Worm (Caenorhabditis elegans) whole organism, L2 larva: ENCODE results near the gene sss-1.

Experiments used
- C34F6.9 ChIP-seq: fragments of 150-350 bp; optimal IDR thresholded peaks from 2 replicates; lab custom pipeline; 2014; ENCODE audit warnings: missing biosample characterization, missing genetic modification characterization
- F13H6.1 ChIP-seq: sonication (generic microtip); optimal IDR thresholded peaks from 2 replicates; lab custom pipeline; 2016; ENCODE audit warnings: missing genetic modification characterization, missing compliant biosample characterization
- R02D3.7 ChIP-seq: fragments of 150-350 bp; optimal IDR thresholded peaks from 2 replicates; lab custom pipeline; 2014; ENCODE audit warnings: missing biosample characterization, missing genetic modification characterization
- Y55F3AM.14 ChIP-seq: fragments of 200-800 bp; sonication (Bioruptor generic); optimal IDR thresholded peaks from 2 replicates; lab custom pipeline; 2018; ENCODE audit warnings: mild to moderate bottlenecking, missing genetic modification characterization, missing compliant biosample characterization
- ZK546.5 ChIP-seq: sonication (generic microtip); optimal IDR thresholded peaks from 2 replicates; lab custom pipeline; 2017; ENCODE audit warnings: missing biosample characterization, missing genetic modification characterization
- alr-1 ChIP-seq: fragments of 150-350 bp; optimal IDR thresholded peaks from 2 replicates; lab custom pipeline; 2014; ENCODE audit warnings: missing biosample characterization, missing genetic modification characterization
- aly-2 ChIP-seq: fragments of 150-350 bp; optimal IDR thresholded peaks from 2 replicates; lab custom pipeline; 2014; ENCODE audit warnings: missing biosample characterization, missing genetic modification characterization
- ama-1 ChIP-seq: fragments of 150-350 bp; optimal IDR thresholded peaks from 2 replicates; lab custom pipeline; 2018; ENCODE audit warnings: inconsistent platforms
- blmp-1 ChIP-seq: sonication (generic microtip); optimal IDR thresholded peaks from 2 replicates; lab custom pipeline; 2017; ENCODE audit warnings: missing genetic modification characterization, mild to moderate bottlenecking, missing compliant biosample characterization, antibody characterized with exemption, moderate library complexity; ENCODE audit not compliant: insufficient read depth
- ceh-16 ChIP-seq: fragments of 150-350 bp; optimal IDR thresholded peaks from 2 replicates; lab custom pipeline; 2014; ENCODE audit warnings: missing biosample characterization, missing genetic modification characterization
- ceh-82 ChIP-seq: fragments of 150-350 bp; optimal IDR thresholded peaks from 2 replicates; lab custom pipeline; 2014; ENCODE audit warnings: missing biosample characterization, missing genetic modification characterization
- crh-2 ChIP-seq: sonication (generic microtip); optimal IDR thresholded peaks from 2 replicates; lab custom pipeline; 2017; ENCODE audit warnings: missing biosample characterization, missing genetic modification characterization
- dmd-4 ChIP-seq: sonication (generic microtip); optimal IDR thresholded peaks from 2 replicates; lab custom pipeline; 2017; ENCODE audit warnings: missing biosample characterization, missing genetic modification characterization
- egl-27 ChIP-seq: sonication (generic microtip); optimal IDR thresholded peaks from 3 replicates; lab custom pipeline; 2017; ENCODE audit warnings: missing biosample characterization, missing genetic modification reagents, missing genetic modification characterization
- elt-1 ChIP-seq: fragments of 150-350 bp; optimal IDR thresholded peaks from 2 replicates; lab custom pipeline; 2014; ENCODE audit warnings: missing biosample characterization, missing genetic modification characterization
- elt-3 ChIP-seq: sonication (generic microtip); optimal IDR thresholded peaks from 2 replicates; lab custom pipeline; 2017; ENCODE audit warnings: missing biosample characterization, missing genetic modification characterization
- fos-1 ChIP-seq: fragments of 150-350 bp; optimal IDR thresholded peaks from 2 replicates; lab custom pipeline; 2014; ENCODE audit warnings: missing biosample characterization, missing genetic modification characterization
- gmeb-1 ChIP-seq: fragments of 150-350 bp; optimal IDR thresholded peaks from 2 replicates; lab custom pipeline; 2014; ENCODE audit warnings: missing biosample characterization, missing genetic modification characterization
- lin-11 ChIP-seq: fragments of 150-350 bp; sonication (generic microtip); optimal IDR thresholded peaks from 2 replicates; lab custom pipeline; 2014; ENCODE audit warnings: missing biosample characterization, missing genetic modification characterization, inconsistent platforms, mixed read lengths
- lin-13 ChIP-seq: fragments of 150-350 bp; optimal IDR thresholded peaks from 2 replicates; lab custom pipeline; 2014; ENCODE audit warnings: missing biosample characterization, missing genetic modification reagents, missing genetic modification characterization
- lin-39 ChIP-seq: fragments of 150-350 bp; optimal IDR thresholded peaks from 2 replicates; lab custom pipeline; 2014; ENCODE audit warnings: missing biosample characterization, missing genetic modification reagents, missing genetic modification characterization
- lsy-2 ChIP-seq, 2 experiments: fragments of 150-350 bp in 1 of 2; sonication (generic microtip) in 1 of 2; optimal IDR thresholded peaks; 2 replicates each; lab custom pipeline; 2014 to 2017; ENCODE audit warnings: missing biosample characterization in 2 of 2, missing genetic modification characterization in 2 of 2
- mab-5 ChIP-seq: fragments of 150-350 bp; optimal IDR thresholded peaks from 2 replicates; lab custom pipeline; 2014; ENCODE audit warnings: missing biosample characterization, missing genetic modification characterization
- mbf-1 ChIP-seq: sonication (generic microtip); optimal IDR thresholded peaks from 2 replicates; lab custom pipeline; 2017; ENCODE audit warnings: missing biosample characterization, missing genetic modification characterization
- mdl-1 ChIP-seq, 2 experiments: fragments of 150-350 bp in 1 of 2; sonication (generic microtip) in 1 of 2; optimal IDR thresholded peaks; 2 replicates each; lab custom pipeline; 2017; ENCODE audit warnings: missing biosample characterization in 2 of 2, missing genetic modification characterization in 2 of 2
- nhr-10 ChIP-seq: sonication (generic microtip); optimal IDR thresholded peaks from 2 replicates; lab custom pipeline; 2017; ENCODE audit warnings: missing biosample characterization, missing genetic modification characterization
- nhr-11 ChIP-seq: fragments of 150-350 bp; optimal IDR thresholded peaks from 2 replicates; lab custom pipeline; 2014; ENCODE audit warnings: missing biosample characterization, missing genetic modification characterization
- nhr-12 ChIP-seq: fragments of 150-350 bp; optimal IDR thresholded peaks from 2 replicates; lab custom pipeline; 2014; ENCODE audit warnings: missing biosample characterization, missing genetic modification characterization
- nhr-129 ChIP-seq: fragments of 150-350 bp; optimal IDR thresholded peaks from 2 replicates; lab custom pipeline; 2014; ENCODE audit warnings: missing biosample characterization, missing genetic modification characterization
- nhr-21 ChIP-seq: fragments of 150-350 bp; optimal IDR thresholded peaks from 2 replicates; lab custom pipeline; 2014; ENCODE audit warnings: missing biosample characterization, missing genetic modification characterization
- nhr-23 ChIP-seq: fragments of 150-350 bp; optimal IDR thresholded peaks from 2 replicates; lab custom pipeline; 2014; ENCODE audit warnings: missing biosample characterization, missing genetic modification reagents, missing genetic modification characterization
- nhr-237 ChIP-seq: fragments of 150-350 bp; optimal IDR thresholded peaks from 2 replicates; lab custom pipeline; 2014; ENCODE audit warnings: missing biosample characterization, missing genetic modification characterization
- nhr-25 ChIP-seq: fragments of 150-350 bp; sonication (generic microtip); optimal IDR thresholded peaks from 3 replicates; lab custom pipeline; 2014; ENCODE audit warnings: missing biosample characterization, missing genetic modification characterization
- nhr-6 ChIP-seq: fragments of 150-350 bp; optimal IDR thresholded peaks from 2 replicates; lab custom pipeline; 2014; ENCODE audit warnings: missing biosample characterization, missing genetic modification characterization
- nhr-77 ChIP-seq: fragments of 150-350 bp; optimal IDR thresholded peaks from 2 replicates; lab custom pipeline; 2014; ENCODE audit warnings: missing biosample characterization, missing genetic modification characterization
- peb-1 ChIP-seq: fragments of 150-350 bp; optimal IDR thresholded peaks from 2 replicates; lab custom pipeline; 2014; ENCODE audit warnings: missing biosample characterization, missing genetic modification characterization
- sem-4 ChIP-seq: fragments of 150-350 bp; optimal IDR thresholded peaks from 2 replicates; lab custom pipeline; 2014; ENCODE audit warnings: missing biosample characterization, missing genetic modification reagents, missing genetic modification characterization
- skn-1 ChIP-seq: sonication (generic microtip); optimal IDR thresholded peaks from 2 replicates; lab custom pipeline; 2017; ENCODE audit warnings: missing biosample characterization, missing genetic modification characterization
- sma-3 ChIP-seq: sonication (generic microtip); optimal IDR thresholded peaks from 2 replicates; lab custom pipeline; 2016; ENCODE audit warnings: missing genetic modification reagents, missing genetic modification characterization, missing compliant biosample characterization
- sma-9 ChIP-seq, 2 experiments: fragments of 150-350 bp in 1 of 2; sonication (generic microtip) in 1 of 2; optimal IDR thresholded peaks; 2 replicates each; lab custom pipeline; 2014 to 2016; ENCODE audit warnings: missing genetic modification characterization in 2 of 2, mild to moderate bottlenecking in 1 of 2, missing biosample characterization in 1 of 2, missing compliant biosample characterization in 1 of 2, missing genetic modification reagents in 1 of 2, moderate library complexity in 1 of 2
- snpc-4 ChIP-seq: fragments of 150-350 bp; optimal IDR thresholded peaks from 2 replicates; lab custom pipeline; 2014; ENCODE audit warnings: missing biosample characterization, missing genetic modification characterization
- unc-39 ChIP-seq: fragments of 150-350 bp; optimal IDR thresholded peaks from 2 replicates; lab custom pipeline; 2014; ENCODE audit warnings: missing biosample characterization, missing genetic modification characterization
- unc-55 ChIP-seq: fragments of 150-350 bp; sonication (generic microtip); optimal IDR thresholded peaks from 3 replicates; lab custom pipeline; 2014; ENCODE audit warnings: missing biosample characterization, missing genetic modification reagents, missing genetic modification characterization
- unc-62 ChIP-seq: fragments of 150-350 bp; optimal IDR thresholded peaks from 2 replicates; lab custom pipeline; 2014; ENCODE audit warnings: missing biosample characterization, missing genetic modification reagents, missing genetic modification characterization
- zag-1 ChIP-seq: fragments of 150-350 bp; optimal IDR thresholded peaks from 2 replicates; lab custom pipeline; 2014; ENCODE audit warnings: missing biosample characterization, missing genetic modification characterization
- ztf-1 ChIP-seq: fragments of 200-800 bp; sonication (Bioruptor generic); conservative IDR thresholded peaks from 2 replicates; pipeline ENCODE4 v1.3.6; 2022; ENCODE audit warnings: missing genetic modification characterization, missing compliant biosample characterization
- ztf-11 ChIP-seq: sonication (generic microtip); optimal IDR thresholded peaks from 2 replicates; lab custom pipeline; 2017; ENCODE audit warnings: missing biosample characterization, missing genetic modification characterization
- ztf-4 ChIP-seq: fragments of 150-350 bp; optimal IDR thresholded peaks from 2 replicates; lab custom pipeline; 2014; ENCODE audit warnings: missing biosample characterization, missing genetic modification characterization

sss-1 gene

ce11 chrIV:9873837-9874236, 19.7 kb downstream of the sss-1 start:
- TF ChIP-seq mab-5 (tag; lab: Kevin White, UChicago) (no peak), ztf-11 (tag; lab: Kevin White, UChicago) (no peak), ZK546.5 (tag; lab: Kevin White, UChicago) (no peak), fos-1 (tag; lab: Kevin White, UChicago) (peak; percentile 64), nhr-10 (tag; lab: Kevin White, UChicago) (no peak), sma-3 (GFP tag; lab: Kevin White, UChicago) (peak; percentile 10), F13H6.1 (peak; percentile 73), sem-4 (tag; lab: Kevin White, UChicago) (no peak), lin-39 (tag; lab: Kevin White, UChicago) (no peak), peb-1 (no peak), nhr-237 (tag; lab: Kevin White, UChicago) (no peak), nhr-11 (tag; lab: Kevin White, UChicago) (no peak), sma-9 (GFP tag; optimal IDR thresholded peaks at IDR 0.05; lab: Kevin White, UChicago) (peak; percentile 68), sma-9 (tag; optimal IDR thresholded peaks at IDR 0.05; lab: Kevin White, UChicago) (no peak), ceh-82 (no peak), unc-62 (GFP tag; lab: Kevin White, UChicago) (no peak), lin-13 (GFP tag; lab: Kevin White, UChicago) (peak; percentile 28), C34F6.9 (tag; lab: Kevin White, UChicago) (peak; percentile 61), aly-2 (no peak), dmd-4 (tag; lab: Kevin White, UChicago) (no peak), egl-27 (peak; percentile 53), nhr-6 (peak; percentile 54), Y55F3AM.14 (GFP tag; lab: Kevin White, UChicago) (no peak), mbf-1 (tag; lab: Kevin White, UChicago) (no peak), nhr-12 (no peak), unc-39 (tag; lab: Kevin White, UChicago) (no peak), nhr-129 (tag; lab: Kevin White, UChicago) (peak; percentile 78), nhr-77 (tag; lab: Kevin White, UChicago) (no peak), elt-1 (tag; lab: Kevin White, UChicago) (no peak), ama-1 (peak; percentile 36), ztf-4 (no peak), nhr-25 (tag; lab: Kevin White, UChicago) (peak; percentile 25), ceh-16 (peak; percentile 61), skn-1 (tag; lab: Kevin White, UChicago) (no peak), unc-55 (GFP tag; lab: Kevin White, UChicago) (peak; percentile 69), gmeb-1 (peak; percentile 11), elt-3 (no peak), ztf-1 (GFP tag; lab: Robert Waterston, UW) (no peak), zag-1 (no peak), nhr-21 (tag; lab: Kevin White, UChicago) (peak; percentile 39), mdl-1 (tag; optimal IDR thresholded peaks at IDR 0.05; lab: Kevin White, UChicago) (peak in 1 of 2 experiments; percentile 23), crh-2 (peak; percentile 90), nhr-23 (no peak), R02D3.7 (tag; lab: Kevin White, UChicago) (no peak), blmp-1 (tag; lab: Kevin White, UChicago) (peak; percentile 14), alr-1 (no peak), lsy-2 (tag; optimal IDR thresholded peaks at IDR 0.05; lab: Kevin White, UChicago) (peak in 1 of 2 experiments; percentile 56), snpc-4 (tag; lab: Kevin White, UChicago) (no peak), lin-11 (tag; lab: Kevin White, UChicago) (no peak)
